Worm (Caenorhabditis elegans) whole organism, young adult: Measurements from ENCODE around the gene C33D3.5.

ENCODE experiments used
- B0336.3 ChIP-seq: fragments of 200-800 bp; sonication (Bioruptor generic); IDR thresholded peaks from 2 replicates; pipeline ENCODE4 v1.3.6; 2022; ENCODE audit warnings: missing genetic modification characterization, missing compliant biosample characterization
- C06A6.2 ChIP-seq: fragments of 200-800 bp; sonication (Bioruptor generic); conservative IDR thresholded peaks from 2 replicates; pipeline ENCODE4 v1.3.6; 2022; ENCODE audit warnings: missing genetic modification characterization, missing compliant biosample characterization
- F33H1.4 ChIP-seq: fragments of 200-800 bp; sonication (Bioruptor generic); IDR thresholded peaks from 2 replicates; pipeline ENCODE4 v1.3.6; 2022; ENCODE audit warnings: missing genetic modification reagents, missing genetic modification characterization, missing compliant biosample characterization
- F52B5.7 ChIP-seq: sonication (generic microtip); optimal IDR thresholded peaks from 2 replicates; lab custom pipeline; 2016; ENCODE audit warnings: mild to moderate bottlenecking, missing genetic modification characterization, missing compliant biosample characterization
- F55B11.4 ChIP-seq: sonication (generic microtip); optimal IDR thresholded peaks from 2 replicates; lab custom pipeline; 2016; ENCODE audit warnings: missing compliant biosample characterization, missing genetic modification characterization, borderline replicate concordance; ENCODE audit not compliant: insufficient read depth
- F57C9.4 ChIP-seq: sonication (generic microtip); optimal IDR thresholded peaks from 2 replicates; lab custom pipeline; 2017; ENCODE audit warnings: mild to moderate bottlenecking, missing genetic modification characterization, missing compliant biosample characterization
- K11D2.4 ChIP-seq: fragments of 200-800 bp; sonication (Bioruptor generic); IDR thresholded peaks from 2 replicates; pipeline ENCODE4 v1.3.6; 2022; ENCODE audit warnings: missing genetic modification reagents, missing genetic modification characterization, missing compliant biosample characterization
- akir-1 ChIP-seq: fragments of 200-800 bp; sonication (Bioruptor generic); optimal IDR thresholded peaks from 2 replicates; lab custom pipeline; 2018; ENCODE audit warnings: mild to moderate bottlenecking, missing genetic modification characterization, moderate library complexity, missing compliant biosample characterization
- ama-1 ChIP-seq, 3 experiments: fragments of 150-350 bp in 1 of 3; sonication (generic microtip) in 2 of 3; optimal IDR thresholded peaks; 2 replicates each; lab custom pipeline; 2014 to 2018; ENCODE audit warnings: missing biosample characterization in 2 of 3, missing genetic modification characterization in 2 of 3, missing genetic modification reagents in 2 of 3
- attf-5 ChIP-seq: fragments of 200-800 bp; sonication (Bioruptor generic); optimal IDR thresholded peaks from 2 replicates; lab custom pipeline; 2018; ENCODE audit warnings: mild to moderate bottlenecking, missing genetic modification characterization, missing compliant biosample characterization
- bed-1 ChIP-seq: fragments of 200-800 bp; sonication (Bioruptor generic); IDR thresholded peaks from 2 replicates; pipeline ENCODE4 v1.3.6; 2022; ENCODE audit warnings: missing genetic modification reagents, missing genetic modification characterization, missing compliant biosample characterization
- bed-2 ChIP-seq: fragments of 200-800 bp; sonication (Bioruptor generic); IDR thresholded peaks from 2 replicates; pipeline ENCODE4 v1.3.6; 2022; ENCODE audit warnings: missing genetic modification reagents, missing genetic modification characterization, missing compliant biosample characterization
- ccch-3 ChIP-seq: fragments of 200-800 bp; sonication (Bioruptor generic); optimal IDR thresholded peaks from 2 replicates; lab custom pipeline; 2018; ENCODE audit warnings: mild to moderate bottlenecking, missing genetic modification characterization, missing compliant biosample characterization
- ceh-100 ChIP-seq: fragments of 200-800 bp; sonication (Bioruptor generic); IDR thresholded peaks from 2 replicates; pipeline ENCODE4 v1.3.6; 2022; ENCODE audit warnings: missing genetic modification reagents, missing genetic modification characterization, missing compliant biosample characterization
- ceh-40 ChIP-seq: fragments of 200-800 bp; sonication (Bioruptor generic); IDR thresholded peaks from 2 replicates; pipeline ENCODE4 v1.3.6; 2022; ENCODE audit warnings: missing genetic modification characterization, missing compliant biosample characterization
- die-1 ChIP-seq: sonication (generic microtip); optimal IDR thresholded peaks from 2 replicates; lab custom pipeline; 2016; ENCODE audit warnings: missing genotype, mild to moderate bottlenecking, missing genetic modification characterization, missing compliant biosample characterization
- dpff-1 ChIP-seq: sonication (generic microtip); optimal IDR thresholded peaks from 2 replicates; lab custom pipeline; 2017; ENCODE audit warnings: mild to moderate bottlenecking, missing genetic modification characterization, missing compliant biosample characterization
- ekl-4 ChIP-seq: fragments of 200-800 bp; sonication (Bioruptor generic); IDR thresholded peaks from 2 replicates; pipeline ENCODE4 v1.3.6; 2022; ENCODE audit warnings: missing genetic modification reagents, missing genetic modification characterization, missing compliant biosample characterization
- hmg-20 ChIP-seq: fragments of 200-800 bp; sonication (Bioruptor generic); IDR thresholded peaks from 2 replicates; pipeline ENCODE4 v1.3.6; 2022; ENCODE audit warnings: missing genetic modification reagents, missing genetic modification characterization, missing compliant biosample characterization
- lag-1 ChIP-seq: fragments of 200-800 bp; sonication (Bioruptor generic); IDR thresholded peaks from 2 replicates; pipeline ENCODE4 v1.3.6; 2022; ENCODE audit warnings: missing genetic modification reagents, missing genetic modification characterization, missing compliant biosample characterization
- madf-8 ChIP-seq: fragments of 200-800 bp; sonication (Bioruptor generic); conservative IDR thresholded peaks from 2 replicates; pipeline ENCODE4 v1.3.6; 2022; ENCODE audit warnings: missing genetic modification reagents, missing genetic modification characterization, missing compliant biosample characterization
- mcd-1 ChIP-seq: fragments of 200-800 bp; sonication (Bioruptor generic); IDR thresholded peaks from 2 replicates; pipeline ENCODE4 v1.3.6; 2022; ENCODE audit warnings: missing genetic modification reagents, missing genetic modification characterization, missing compliant biosample characterization
- mel-28 ChIP-seq: sonication (generic microtip); optimal IDR thresholded peaks from 2 replicates; lab custom pipeline; 2016; ENCODE audit warnings: borderline replicate concordance, mild to moderate bottlenecking, missing genetic modification characterization, missing compliant biosample characterization
- mxl-1 ChIP-seq: sonication (generic microtip); optimal IDR thresholded peaks from 2 replicates; lab custom pipeline; 2016; ENCODE audit warnings: missing genetic modification characterization, missing compliant biosample characterization
- nhr-27 ChIP-seq: fragments of 200-800 bp; sonication (Bioruptor generic); optimal IDR thresholded peaks from 2 replicates; lab custom pipeline; 2018; ENCODE audit warnings: mild to moderate bottlenecking, missing genetic modification characterization, moderate library complexity, missing compliant biosample characterization
- nhr-90 ChIP-seq: sonication (generic microtip); optimal IDR thresholded peaks from 2 replicates; lab custom pipeline; 2016; ENCODE audit warnings: missing genotype, mild to moderate bottlenecking, missing genetic modification characterization, missing compliant biosample characterization
- pbrm-1 ChIP-seq: fragments of 200-800 bp; sonication (Bioruptor generic); IDR thresholded peaks from 2 replicates; pipeline ENCODE4 v1.3.6; 2022; ENCODE audit warnings: missing genetic modification reagents, missing genetic modification characterization, missing compliant biosample characterization
- pha-4 ChIP-seq: fragments of 150-350 bp; sonication (generic microtip); optimal IDR thresholded peaks from 2 replicates; lab custom pipeline; 2014; ENCODE audit warnings: missing biosample characterization, missing genetic modification reagents, missing genetic modification characterization
- rcor-1 ChIP-seq: fragments of 200-800 bp; sonication (Bioruptor generic); IDR thresholded peaks from 2 replicates; pipeline ENCODE4 v1.3.6; 2022; ENCODE audit warnings: missing genetic modification reagents, missing genetic modification characterization, missing compliant biosample characterization
- rec-8 ChIP-seq, 2 experiments: sonication (generic microtip); optimal IDR thresholded peaks; 2 replicates each; lab custom pipeline; 2016; ENCODE audit warnings: mild to moderate bottlenecking in 2 of 2, missing genetic modification characterization in 2 of 2, missing genetic modification reagents in 2 of 2, missing genotype in 2 of 2, missing biosample characterization in 1 of 2, missing compliant biosample characterization in 1 of 2, moderate library complexity in 1 of 2
- snpc-1.3 ChIP-seq: sonication (generic microtip); optimal IDR thresholded peaks from 2 replicates; lab custom pipeline; 2017; ENCODE audit warnings: missing genetic modification characterization, mild to moderate bottlenecking, missing compliant biosample characterization, antibody characterized with exemption, moderate library complexity, missing genotype, missing genetic modification reagents; ENCODE audit not compliant: insufficient read depth
- snpc-4 ChIP-seq, 5 experiments: fragments of 150-350 bp in 1 of 5; sonication (generic microtip) in 4 of 5; optimal IDR thresholded peaks; 2 replicates each; lab custom pipeline; 2014 to 2018; ENCODE audit warnings: missing genetic modification characterization in 5 of 5, missing biosample characterization in 3 of 5, antibody characterized with exemption in 2 of 5, mild to moderate bottlenecking in 2 of 5, missing compliant biosample characterization in 2 of 5, missing genotype in 2 of 5, moderate library complexity in 2 of 5, missing genetic modification reagents in 1 of 5
- tbp1 ChIP-seq: fragments of 200-800 bp; sonication (Bioruptor generic); optimal IDR thresholded peaks from 2 replicates; lab custom pipeline; 2018; ENCODE audit warnings: mild to moderate bottlenecking, missing genetic modification characterization, missing compliant biosample characterization
- unc-62 ChIP-seq: fragments of 150-350 bp; optimal IDR thresholded peaks from 2 replicates; lab custom pipeline; 2014; ENCODE audit warnings: missing biosample characterization, missing genetic modification reagents, missing genetic modification characterization
- ztf-25 ChIP-seq: fragments of 200-800 bp; sonication (Bioruptor generic); IDR thresholded peaks from 2 replicates; pipeline ENCODE4 v1.3.6; 2022; ENCODE audit warnings: missing genetic modification reagents, missing genetic modification characterization, missing compliant biosample characterization

Gene C33D3.5

DNA sequence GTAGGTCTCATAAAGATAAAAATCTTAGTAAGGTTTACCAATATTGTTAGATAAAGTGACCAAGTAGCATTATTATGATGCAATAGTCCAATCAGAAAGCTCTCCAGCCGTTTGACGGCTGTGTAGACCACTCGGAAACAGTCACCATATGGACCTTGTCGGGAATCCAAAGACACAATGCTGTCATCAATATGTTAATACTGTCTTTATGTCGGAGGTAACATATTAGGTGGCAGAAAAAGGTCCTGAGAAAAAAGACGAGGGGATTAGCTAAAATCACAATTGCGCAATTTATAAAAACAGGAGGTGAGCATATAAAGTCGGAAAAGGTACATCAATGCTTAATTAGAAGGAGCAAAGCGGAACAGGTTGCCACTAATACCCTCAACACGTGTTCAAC is 16.8 kb downstream of the C33D3.5 start:
- TF ChIP-seq akir-1 (GFP tag; lab: Kevin White, UChicago): no peak
- no peak for TF ChIP-seq lag-1 (GFP tag; lab: Robert Waterston, UW)

DNA sequence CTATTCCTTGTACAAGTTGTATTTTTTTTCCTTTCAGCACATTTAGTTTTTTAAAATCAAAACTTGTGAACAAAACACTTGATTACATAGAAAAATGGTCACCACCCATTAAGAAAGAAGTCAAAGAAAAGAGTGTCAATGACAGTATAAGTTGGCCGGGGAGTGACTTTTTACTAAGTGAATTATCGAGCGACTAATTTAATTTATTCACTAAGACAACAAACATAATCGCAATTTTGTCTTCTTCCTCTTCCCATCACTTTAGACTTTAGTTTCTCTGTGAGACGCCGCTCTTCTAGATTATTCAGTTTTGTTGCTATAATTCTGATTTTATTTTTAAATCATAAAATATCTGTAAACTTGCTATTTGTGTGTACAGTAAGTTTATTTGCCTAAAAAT is 22.9 kb downstream of the C33D3.5 start:
- no peak for TF ChIP-seq ztf-25 (GFP tag; lab: Robert Waterston, UW)
- no peak for TF ChIP-seq nhr-27 (tag; lab: Kevin White, UChicago)
- TF ChIP-seq snpc-4 (GFP tag; optimal IDR thresholded peaks at IDR 0.05; lab: Kevin White, UChicago): no peak
- no peak for TF ChIP-seq snpc-4 (tag; optimal IDR thresholded peaks at IDR 0.05; lab: Kevin White, UChicago)
- TF ChIP-seq ama-1 (optimal IDR thresholded peaks at IDR 0.05; lab: Kevin White, UChicago): no peak
- TF ChIP-seq ama-1 (GFP tag; optimal IDR thresholded peaks at IDR 0.05; lab: Kevin White, UChicago): no peak
- TF ChIP-seq F55B11.4 (tag; lab: Kevin White, UChicago): no peak
- TF ChIP-seq ekl-4 (GFP tag; lab: Robert Waterston, UW): no peak

DNA sequence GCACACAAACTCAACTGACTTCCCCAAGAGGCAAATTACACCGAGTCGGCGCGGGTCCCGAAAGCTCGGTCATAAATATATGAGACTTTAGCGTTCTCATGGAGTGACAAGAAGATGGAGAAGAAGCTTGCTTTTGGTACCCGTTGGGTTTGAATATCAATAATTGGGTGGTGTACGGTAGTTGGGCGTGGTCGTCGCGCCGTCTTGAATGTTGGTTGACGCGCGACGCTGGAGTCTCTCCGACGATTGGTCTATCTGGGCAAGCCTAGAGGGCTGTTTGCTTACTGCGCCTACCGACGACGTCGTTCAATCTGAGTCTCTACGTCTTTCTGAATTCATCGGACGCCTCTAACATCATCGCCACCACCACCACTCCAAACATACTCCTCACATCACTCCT is 23.7 kb downstream of the C33D3.5 start:
- TF ChIP-seq bed-2 (GFP tag; lab: Robert Waterston, UW): no peak
- TF ChIP-seq pbrm-1 (GFP tag; lab: Robert Waterston, UW): no peak
- no peak for TF ChIP-seq ceh-40 (GFP tag; lab: Robert Waterston, UW)
- TF ChIP-seq ceh-100 (GFP tag; lab: Robert Waterston, UW): no peak
- no peak for TF ChIP-seq F52B5.7
- TF ChIP-seq mel-28: no peak
- no peak for TF ChIP-seq K11D2.4 (GFP tag; lab: Robert Waterston, UW)
- no peak for TF ChIP-seq nhr-90 (tag; lab: Kevin White, UChicago)
- TF ChIP-seq snpc-1.3 (tag; lab: Kevin White, UChicago): no peak
- TF ChIP-seq, all 124 proteins: peak for 0

DNA sequence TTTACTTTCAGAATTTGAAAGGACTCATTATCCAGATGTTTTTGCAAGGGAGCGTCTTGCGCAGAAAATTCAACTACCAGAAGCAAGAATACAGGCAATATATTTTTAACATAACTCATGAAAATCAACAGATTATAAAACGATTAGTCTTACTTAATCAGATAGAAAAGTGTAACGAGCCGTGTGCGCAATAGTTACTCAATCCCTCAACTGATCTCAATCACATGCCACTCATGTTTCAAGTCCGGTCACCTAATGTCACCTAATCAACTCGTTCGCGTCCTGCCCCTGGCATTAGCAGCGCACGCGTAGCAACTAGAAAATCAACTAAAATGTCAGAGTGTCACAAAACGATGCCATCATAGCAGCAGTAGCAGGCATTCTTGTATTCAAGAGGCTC is 25.4 kb downstream of the C33D3.5 start:
- TF ChIP-seq madf-8 (GFP tag; lab: Robert Waterston, UW) (0 out of 2 replicates have a peak, but pooled peaks have one; percentile 10), nhr-27 (tag; lab: Kevin White, UChicago) (no peak)

DNA sequence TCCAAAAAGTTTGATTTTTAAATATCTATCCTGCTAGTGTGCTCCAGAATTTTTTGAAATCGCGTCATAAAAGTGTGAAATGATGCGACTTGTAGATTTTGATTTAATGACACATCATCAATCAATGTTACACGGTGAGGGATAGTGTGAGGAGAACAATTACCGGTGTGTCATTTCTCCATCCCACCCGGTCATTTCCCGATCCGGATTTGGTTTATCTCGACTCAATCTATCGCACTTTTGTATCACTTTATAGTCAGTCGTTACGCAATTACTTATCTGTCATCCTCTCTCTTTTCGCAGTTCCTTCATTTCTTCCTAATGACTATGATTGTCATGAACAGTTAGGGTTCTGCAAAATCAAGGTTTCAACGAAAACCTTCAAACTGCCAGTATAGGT is 29.0 kb downstream of the C33D3.5 start:
- TF ChIP-seq unc-62 (peak; percentile 82), F33H1.4 (GFP tag; lab: Robert Waterston, UW) (no peak), rcor-1 (GFP tag; lab: Robert Waterston, UW) (no peak), hmg-20 (GFP tag; lab: Robert Waterston, UW) (no peak), pha-4 (tag; lab: Kevin White, UChicago) (no peak), C06A6.2 (no peak), dpff-1 (no peak)

DNA sequence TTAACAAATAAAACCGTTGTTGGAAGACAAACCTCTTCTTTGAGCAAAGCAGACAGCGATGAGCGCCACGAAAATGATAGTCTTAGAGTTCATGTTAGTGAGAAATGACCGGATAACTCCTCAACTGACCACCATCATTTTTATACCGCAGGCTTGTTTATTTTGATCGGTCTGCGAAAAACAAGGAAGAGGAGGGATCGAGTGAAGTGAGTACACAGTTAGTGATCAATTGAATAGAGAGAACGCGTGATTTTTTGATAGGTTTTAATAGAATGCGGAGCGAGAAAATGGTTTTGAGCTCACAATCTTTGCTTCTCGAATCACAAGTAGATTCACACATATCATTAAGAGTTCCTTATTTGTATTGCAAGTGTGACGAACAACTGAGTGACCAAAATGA is 30.2 kb downstream of the C33D3.5 start, which contains the start of gene F14F3.4:
TSS of gene F14F3.4 (minus strand) at position 101 of the 400 bp plus-strand sequence.
- no peak for TF ChIP-seq bed-1 (GFP tag; lab: Robert Waterston, UW)
- TF ChIP-seq tbp1 (GFP tag; lab: Kevin White, UChicago): no peak
- no peak for TF ChIP-seq mxl-1
- no peak for TF ChIP-seq attf-5 (GFP tag; lab: Kevin White, UChicago)
- no peak for TF ChIP-seq mcd-1
- no peak for TF ChIP-seq die-1 (tag; lab: Kevin White, UChicago)
- TF ChIP-seq rec-8 (tag; optimal IDR thresholded peaks at IDR 0.05; lab: Kevin White, UChicago): no peak
- TF ChIP-seq ccch-3: no peak
- TF ChIP-seq B0336.3 (GFP tag; lab: Robert Waterston, UW): no peak
- TF ChIP-seq F57C9.4 (tag; lab: Kevin White, UChicago): no peak
